Worm (Caenorhabditis elegans): ENCODE results near the gene max-1.

The max-1 gene

DNA sequence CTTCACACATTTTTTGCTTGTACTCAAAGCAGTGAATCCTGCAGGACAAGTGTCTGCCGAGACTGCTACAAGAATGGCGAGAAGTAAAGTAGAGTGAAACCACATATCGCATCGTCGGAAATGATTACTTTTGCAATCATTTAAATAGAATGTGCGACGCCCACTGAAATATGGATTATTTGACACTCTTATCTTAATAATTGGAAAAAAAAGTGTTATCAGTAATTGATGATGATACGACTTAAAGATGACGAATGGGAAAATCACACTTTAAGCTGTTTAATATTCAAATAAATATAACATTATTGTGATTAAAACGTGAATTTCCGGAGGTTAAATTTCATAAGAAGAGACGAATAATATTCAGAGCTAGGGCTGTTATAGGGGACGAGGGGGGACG, 17.9 kb upstream of the max-1 start, which contains the start of gene clec-41:
TSS of gene clec-41 (minus strand) at position 147 of the 400 bp plus-strand sequence.
- TF ChIP-seq nhr-237 (tag; optimal IDR thresholded peaks at IDR 0.05) (no peak), daf-16 (GFP tag; optimal IDR thresholded peaks at IDR 0.05) (no peak), daf-16 (tag; optimal IDR thresholded peaks at IDR 0.05) (no peak), dmd-8 (GFP tag; IDR thresholded peaks at IDR 0.05) (no peak), spr-3 (GFP tag; optimal IDR thresholded peaks at IDR 0.05) (no peak), zfp-2 (tag; optimal IDR thresholded peaks at IDR 0.05) (no peak), duxl-1 (tag; optimal IDR thresholded peaks at IDR 0.05; ENCODE audit: poor library complexity) (no peak), vab-7 (GFP tag; IDR thresholded peaks at IDR 0.05) (no peak), lin-38 (GFP tag; IDR thresholded peaks at IDR 0.05) (no peak), aha-1 (tag) (no peak), unc-62 (GFP tag; optimal IDR thresholded peaks at IDR 0.05 in 1 of 2) (no peak), unc-62 (tag; optimal IDR thresholded peaks at IDR 0.05) (no peak), sdz-12 (GFP tag; optimal IDR thresholded peaks at IDR 0.05) (no peak), Y48G9A.11 (GFP tag; IDR thresholded peaks at IDR 0.05) (no peak), lin-1 (GFP tag; IDR thresholded peaks at IDR 0.05) (peak; percentile 85), hmg-1.1 (GFP tag; IDR thresholded peaks at IDR 0.05) (no peak), mdl-1 (tag; optimal IDR thresholded peaks at IDR 0.05) (no peak), ceh-20 (GFP tag; IDR thresholded peaks at IDR 0.05) (no peak), php-3 (GFP tag; IDR thresholded peaks at IDR 0.05) (peak; percentile 34; the same call in 1 of the 2 replicates), arid-1 (GFP tag; conservative IDR thresholded peaks at IDR 0.05) (no peak), ceh-82 (tag; optimal IDR thresholded peaks at IDR 0.05) (no peak), F26F4.8 (GFP tag; conservative IDR thresholded peaks at IDR 0.05) (no peak), hlh-30 (tag; optimal IDR thresholded peaks at IDR 0.05; ENCODE audit: insufficient read depth) (no peak), Y105C5A.15 (GFP tag; IDR thresholded peaks at IDR 0.05) (no peak), F49E8.2 (tag; optimal IDR thresholded peaks at IDR 0.05; ENCODE audit: borderline replicate concordance) (no peak), lir-3 (tag; optimal IDR thresholded peaks at IDR 0.05) (no peak), dpl-1 (GFP tag; optimal IDR thresholded peaks at IDR 0.05) (no peak), F10B5.3 (tag; optimal IDR thresholded peaks at IDR 0.05) (no peak), nhr-48 (tag; optimal IDR thresholded peaks at IDR 0.05) (no peak), daf-19 (GFP tag; conservative IDR thresholded peaks at IDR 0.05) (no peak), lim-7 (GFP tag; IDR thresholded peaks at IDR 0.05) (no peak), mdt-29 (GFP tag; IDR thresholded peaks at IDR 0.05) (no peak), lin-13 (GFP tag; optimal IDR thresholded peaks at IDR 0.05) (no peak), ZK337.2 (GFP tag; IDR thresholded peaks at IDR 0.05) (no peak), fkh-10 (GFP tag; optimal IDR thresholded peaks at IDR 0.05) (no peak), R02D3.7 (tag; optimal IDR thresholded peaks at IDR 0.05) (no peak), zip-11 (GFP tag; IDR thresholded peaks at IDR 0.05) (no peak), saeg-2 (GFP tag; IDR thresholded peaks at IDR 0.05) (no peak), F37D6.2 (tag; optimal IDR thresholded peaks at IDR 0.05) (no peak), madf-5 (GFP tag; IDR thresholded peaks at IDR 0.05) (no peak), aly-2 (tag; optimal IDR thresholded peaks at IDR 0.05) (no peak), tag-97 (GFP tag; IDR thresholded peaks at IDR 0.05) (no peak), snpc-4 (tag; optimal IDR thresholded peaks at IDR 0.05) (no peak), lsy-2 (tag; optimal IDR thresholded peaks at IDR 0.05) (no peak), jun-1 (tag; optimal IDR thresholded peaks at IDR 0.05) (no peak), ama-1 (optimal IDR thresholded peaks at IDR 0.05) (no peak), dmd-6 (GFP tag; IDR thresholded peaks at IDR 0.05) (peak; percentile 82), gei-8 (GFP tag; optimal IDR thresholded peaks at IDR 0.05) (no peak), ZK546.5 (tag; optimal IDR thresholded peaks at IDR 0.05) (no peak), hlh-11 (tag; optimal IDR thresholded peaks at IDR 0.05) (no peak), unc-130 (GFP tag; optimal IDR thresholded peaks at IDR 0.05) (no peak), mxl-3 (GFP tag; optimal IDR thresholded peaks at IDR 0.05) (peak; percentile 31), ztf-11 (tag; optimal IDR thresholded peaks at IDR 0.05) (no peak), pqm-1 (tag; optimal IDR thresholded peaks at IDR 0.05) (peak; percentile 91)
